Fruit fly (Drosophila melanogaster) Kc167 (cell line): ENCODE data around the gene CG14982.

Source experiments
- Sin3A ChIP-seq: fragments of >200 bp; optimal IDR thresholded peaks from 2 replicates; lab custom pipeline; 2018; ENCODE audit warnings: missing external identifiers
- h ChIP-seq: fragments of >200 bp; optimal IDR thresholded peaks from 3 replicates; lab custom pipeline; 2018; ENCODE audit warnings: missing external identifiers
- psq ChIP-seq: fragments of >200 bp; optimal IDR thresholded peaks from 2 replicates; lab custom pipeline; 2017; ENCODE audit warnings: missing external identifiers

DNA sequence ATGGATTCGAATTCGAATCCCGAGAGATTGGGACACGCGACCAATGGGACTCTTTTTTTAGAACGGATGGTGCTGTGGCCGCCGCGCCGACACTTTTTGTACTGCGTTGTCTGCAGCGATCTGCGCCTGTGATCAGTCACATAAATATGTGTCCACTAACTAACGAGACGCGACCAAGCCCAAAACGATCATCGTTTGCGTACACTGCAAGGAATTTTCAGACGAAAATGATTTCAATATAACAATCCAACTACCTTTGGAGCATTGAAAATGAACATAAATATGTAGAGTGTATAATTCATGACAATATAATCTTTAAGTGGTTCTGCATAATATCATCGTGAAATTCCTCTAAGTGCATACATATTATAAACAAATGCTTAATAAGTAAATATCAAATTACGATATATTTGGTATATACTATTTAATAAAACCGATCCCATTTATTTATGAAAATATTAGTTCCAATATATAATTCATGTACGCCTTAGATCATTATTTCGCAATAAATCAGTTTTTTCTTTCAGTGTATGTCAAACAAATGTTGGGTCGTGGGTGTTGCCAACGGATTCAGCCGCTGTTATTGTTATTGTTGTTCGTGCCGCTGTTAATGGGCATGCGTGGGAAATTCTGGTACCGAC is 6.8 kb upstream of the CG14982 start, which contains the start of gene Eip63F-1:
- no peak for TF ChIP-seq h (lab: Kevin White, UChicago)
- TF ChIP-seq psq = no peak
- no peak for TF ChIP-seq Sin3A (lab: Kevin White, UChicago)
